Fruit fly (Drosophila melanogaster): ENCODE measurements around the gene CG5194.

Gene CG5194

dm6 chr3L:8997686-8998239 lies 11.9 kb downstream of the CG5194 start, which contains the start of the genes smg and CG5087 (continued):
- TF ChIP-seq Fer2 (tag; optimal IDR thresholded peaks at IDR 0.05) (no peak), chif (GFP tag; optimal IDR thresholded peaks at IDR 0.05) (peak; percentile 2 to 57), GATAe (GFP tag; conservative IDR thresholded peaks at IDR 0.05) (no peak), D (optimal IDR thresholded peaks at IDR 0.05) (no peak), D (GFP tag; optimal IDR thresholded peaks at IDR 0.05) (no peak), CG11456 (GFP tag; IDR thresholded peaks at IDR 0.05) (peak; percentile 50; the same call in 1 of the 3 replicates), CG15514 (GFP tag; optimal IDR thresholded peaks at IDR 0.05) (peak; percentile 78), phol (tag; optimal IDR thresholded peaks at IDR 0.05) (peak; percentile 72), exex (tag; optimal IDR thresholded peaks at IDR 0.05) (peak; percentile 67), Awh (GFP tag; IDR thresholded peaks at IDR 0.05) (no peak), mld (GFP tag; IDR thresholded peaks at IDR 0.05; ENCODE audit: partially characterized antibody) (no peak), nmo (GFP tag; optimal IDR thresholded peaks at IDR 0.05) (peak; percentile 71), CG6689 (GFP tag; IDR thresholded peaks at IDR 0.05) (no peak), CG2875 (GFP tag; optimal IDR thresholded peaks at IDR 0.05) (no peak), Taf1 (GFP tag; IDR thresholded peaks at IDR 0.05) (no peak), CG12942 (GFP tag; optimal IDR thresholded peaks at IDR 0.05) (peak; percentile 46), org-1 (GFP tag; optimal IDR thresholded peaks at IDR 0.05) (no peak), Hr39 (optimal IDR thresholded peaks at IDR 0.05) (no peak), HLHmδ (GFP tag; optimal IDR thresholded peaks at IDR 0.05) (no peak), Hr51 (GFP tag; optimal IDR thresholded peaks at IDR 0.05) (peak in 1 of 2 experiments; percentile 8), Antp (GFP tag; optimal IDR thresholded peaks at IDR 0.05) (peak; percentile 56), CG10274 (GFP tag; optimal IDR thresholded peaks at IDR 0.05) (no peak), CG18262 (tag; optimal IDR thresholded peaks at IDR 0.05) (peak; percentile 25), pfk (GFP tag; optimal IDR thresholded peaks at IDR 0.05) (no peak), p53 (GFP tag; optimal IDR thresholded peaks at IDR 0.05) (peak; percentile 66), Nf-YC (tag; optimal IDR thresholded peaks at IDR 0.05) (peak; percentile 58), zen (tag; optimal IDR thresholded peaks at IDR 0.05) (peak; percentile 68), sd (tag; optimal IDR thresholded peaks at IDR 0.05) (peak; percentile 87), pnt (GFP tag; optimal IDR thresholded peaks at IDR 0.05) (no peak), CG2678 (tag; optimal IDR thresholded peaks at IDR 0.05) (no peak), gem (tag; optimal IDR thresholded peaks at IDR 0.05) (no peak), Bteb2 (GFP tag; optimal IDR thresholded peaks at IDR 0.05) (peak; percentile 16), CG7556 (GFP tag; optimal IDR thresholded peaks at IDR 0.05) (no peak), Dfd (GFP tag; optimal IDR thresholded peaks at IDR 0.05) (no peak), aop (GFP tag; IDR thresholded peaks at IDR 0.05) (no peak), CG11560 (tag; IDR thresholded peaks at IDR 0.05) (peak; percentile 100), lab (GFP tag; optimal IDR thresholded peaks at IDR 0.05) (no peak), lilli (GFP tag; optimal IDR thresholded peaks at IDR 0.05) (peak; percentile 54), scrt (GFP tag; optimal IDR thresholded peaks at IDR 0.05) (no peak), CG17328 (GFP tag; IDR thresholded peaks at IDR 0.05) (no peak), pb (GFP tag; optimal IDR thresholded peaks at IDR 0.05) (no peak), CG12769 (tag; optimal IDR thresholded peaks at IDR 0.05) (peak; percentile 76), CG30403 (GFP tag; optimal IDR thresholded peaks at IDR 0.05) (peak; percentile 50), gro (GFP tag; optimal IDR thresholded peaks at IDR 0.05) (peak; percentile 66), CG10543 (GFP tag; optimal IDR thresholded peaks at IDR 0.05) (peak; percentile 48), nom (GFP tag; optimal IDR thresholded peaks at IDR 0.05) (peak; percentile 0), emc (GFP tag; optimal IDR thresholded peaks at IDR 0.05) (no peak), Blimp-1 (GFP tag; optimal IDR thresholded peaks at IDR 0.05) (no peak), BtbVII (GFP tag; optimal IDR thresholded peaks at IDR 0.05) (peak; percentile 14), CG8765 (GFP tag; IDR thresholded peaks at IDR 0.05) (no peak), Mrtf (GFP tag; IDR thresholded peaks at IDR 0.05) (no peak)

All from whole organism, embryonic.